Worm (Caenorhabditis elegans): Measurements from ENCODE around the gene flh-2.
A peak's percentile ranks its signal among the peaks of the same experiment; 100 is the strongest.

Gene flh-2

ce11 chrIII:4984444-4985086 lies 32.6 kb downstream of the flh-2 start, which contains the start of gene C27F2.7:
TSS of gene C27F2.7 (minus strand) at chrIII:4984494.
- TF ChIP-seq ceh-48 (tag; optimal IDR thresholded peaks at IDR 0.05) (no peak), nfya-1 (tag; optimal IDR thresholded peaks at IDR 0.05) (peak; percentile 24)

- TF ChIP-seq rnt-1 (tag; optimal IDR thresholded peaks at IDR 0.05) = no peak
- TF ChIP-seq C08G9.2 (tag; optimal IDR thresholded peaks at IDR 0.05) = peak; percentile 83
- TF ChIP-seq ceh-2 (tag; optimal IDR thresholded peaks at IDR 0.05) = peak; percentile 58
- TF ChIP-seq mec-3 (tag; optimal IDR thresholded peaks at IDR 0.05; ENCODE audit: borderline replicate concordance) = peak; percentile 21
- TF ChIP-seq ceh-31 (tag; optimal IDR thresholded peaks at IDR 0.05) = peak; percentile 68
- peak; percentile 18 for TF ChIP-seq ref-2 (tag; optimal IDR thresholded peaks at IDR 0.05)
- TF ChIP-seq hlh-8 (tag; optimal IDR thresholded peaks at IDR 0.05) = no peak
- TF ChIP-seq ceh-9 (tag; optimal IDR thresholded peaks at IDR 0.05) = no peak
- peak; percentile 59 for TF ChIP-seq tbx-2 (tag; optimal IDR thresholded peaks at IDR 0.05)
- peak; percentile 94 for TF ChIP-seq ets-4 (tag; optimal IDR thresholded peaks at IDR 0.05)
- peak; percentile 63 for TF ChIP-seq tbx-7 (tag; optimal IDR thresholded peaks at IDR 0.05)
- TF ChIP-seq ceh-18 (tag; optimal IDR thresholded peaks at IDR 0.05) = no peak
These were observed 34.9 kb downstream of the flh-2 start, which contains the start of the genes C27F2.10 and wdr-60 for ce11 chrIII:4986790-4987259. TSS of gene C27F2.10 (minus strand) at chrIII:4986898. TSS of gene wdr-60 (plus strand) at chrIII:4987209.

DNA sequence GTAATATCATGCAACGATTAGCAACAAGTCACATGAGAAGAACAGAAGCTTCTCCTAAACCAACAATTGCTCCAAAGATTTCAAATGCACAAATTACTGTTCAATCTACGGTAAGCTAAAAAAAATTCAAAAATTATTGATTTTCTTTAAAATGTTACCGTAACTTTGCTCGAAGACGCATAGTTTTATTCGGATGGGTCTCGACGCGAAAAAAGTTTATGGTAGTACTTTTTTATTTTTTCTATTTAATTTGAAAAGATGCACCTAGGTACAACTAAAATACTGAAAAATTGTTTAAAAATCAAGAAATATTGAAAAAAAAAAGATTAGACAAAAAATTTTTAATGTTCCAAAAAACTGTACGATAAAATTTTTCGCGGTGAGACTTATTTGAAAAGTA lies 35.7 kb downstream of the flh-2 start:
- TF ChIP-seq ceh-9 (tag; optimal IDR thresholded peaks at IDR 0.05) (no peak), syd-9 (tag; optimal IDR thresholded peaks at IDR 0.05) (no peak), ref-2 (tag; optimal IDR thresholded peaks at IDR 0.05) (no peak), nfya-1 (tag; optimal IDR thresholded peaks at IDR 0.05) (no peak), ceh-6 (GFP tag; optimal IDR thresholded peaks at IDR 0.05) (no peak), sdc-2 (tag; optimal IDR thresholded peaks at IDR 0.05) (no peak), lim-6 (tag; optimal IDR thresholded peaks at IDR 0.05) (no peak), T23F11.4 (GFP tag; optimal IDR thresholded peaks at IDR 0.05) (no peak), C08G9.2 (tag; optimal IDR thresholded peaks at IDR 0.05) (no peak), pqm-1 (tag; optimal IDR thresholded peaks at IDR 0.05) (no peak), Y22D7AL.16 (tag; optimal IDR thresholded peaks at IDR 0.05) (no peak), ceh-45 (GFP tag; IDR thresholded peaks at IDR 0.05) (no peak)

DNA sequence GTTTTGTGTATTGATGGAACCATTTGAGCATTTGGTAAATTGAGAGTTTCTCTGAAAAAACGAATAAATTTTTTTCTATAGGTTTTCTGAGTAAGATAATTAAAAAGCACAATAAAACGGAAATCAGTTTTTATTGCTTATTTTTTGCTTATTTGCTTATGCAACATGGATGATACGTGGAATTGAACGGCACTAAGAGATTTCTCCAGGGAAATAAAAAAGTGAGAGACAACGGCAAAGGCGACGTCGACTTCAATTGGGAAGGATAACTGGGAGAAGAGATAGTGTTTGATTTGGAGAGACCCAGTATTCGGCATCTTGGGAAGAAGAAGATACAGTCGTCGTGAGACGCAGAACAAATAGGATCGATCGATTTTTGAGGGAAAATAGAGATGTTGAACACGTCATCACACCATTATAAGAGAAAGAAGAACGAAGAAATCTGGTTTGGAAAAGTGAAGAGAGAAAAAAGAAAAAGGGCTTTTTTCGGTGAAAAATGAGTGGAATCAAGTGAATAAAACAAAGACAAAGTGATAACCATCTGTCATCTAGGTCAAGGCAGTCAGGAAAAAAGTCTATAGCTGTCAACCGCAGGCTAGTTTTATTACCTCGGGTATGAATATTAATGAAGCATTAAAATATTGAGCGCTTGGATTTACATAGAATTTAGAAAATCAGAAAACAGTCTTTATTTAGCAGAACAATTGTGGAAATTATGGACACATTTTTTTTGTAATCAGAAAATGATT lies 46.4 kb downstream of the flh-2 start, which contains the start of gene tmem-131:
Gene tmem-131, minus strand, starts transcription at position 51 of the 749 bp plus-strand sequence.
- no peak for TF ChIP-seq ahr-1 (tag; optimal IDR thresholded peaks at IDR 0.05)
- peak; percentile 14 for TF ChIP-seq nfya-1 (tag; optimal IDR thresholded peaks at IDR 0.05)

- TF ChIP-seq ceh-2 (tag; optimal IDR thresholded peaks at IDR 0.05) = peak; percentile 24
- no peak for TF ChIP-seq elt-4 (tag; optimal IDR thresholded peaks at IDR 0.05)
- no peak for TF ChIP-seq sox-4 (tag; optimal IDR thresholded peaks at IDR 0.05)
- peak; percentile 73 for TF ChIP-seq ets-4 (tag; optimal IDR thresholded peaks at IDR 0.05)
- TF ChIP-seq nhr-232 (tag; optimal IDR thresholded peaks at IDR 0.05) = no peak
These were observed 47.1 kb downstream of the flh-2 start, which contains the start of gene smcr-8 for ce11 chrIII:4998956-4999425. TSS of gene smcr-8 (plus strand) at chrIII:4999375.

- TF ChIP-seq hlh-15 (tag; optimal IDR thresholded peaks at IDR 0.05) (no peak), npax-4 (tag; optimal IDR thresholded peaks at IDR 0.05) (no peak), tbx-2 (tag; optimal IDR thresholded peaks at IDR 0.05) (no peak), ceh-24 (tag; optimal IDR thresholded peaks at IDR 0.05) (no peak), pha-2 (tag; optimal IDR thresholded peaks at IDR 0.05) (no peak), sox-2 (GFP tag; IDR thresholded peaks at IDR 0.05) (no peak), ceh-34 (tag; optimal IDR thresholded peaks at IDR 0.05) (no peak), pqm-1 (tag; optimal IDR thresholded peaks at IDR 0.05) (no peak), unc-86 (tag; optimal IDR thresholded peaks at IDR 0.05) (no peak), ceh-14 (tag; optimal IDR thresholded peaks at IDR 0.05) (no peak), pag-3 (tag; optimal IDR thresholded peaks at IDR 0.05; ENCODE audit: borderline replicate concordance) (no peak), odd-2 (tag; optimal IDR thresholded peaks at IDR 0.05) (no peak), unc-3 (GFP tag; conservative IDR thresholded peaks at IDR 0.05) (no peak), unc-3 (tag; optimal IDR thresholded peaks at IDR 0.05) (no peak), ceh-30 (tag; optimal IDR thresholded peaks at IDR 0.05) (no peak), C08G9.2 (tag; optimal IDR thresholded peaks at IDR 0.05) (no peak)
These were observed 50.3 kb downstream of the flh-2 start, which contains the start of gene R144.10 for ce11 chrIII:5002231-5002630. TSS of gene R144.10 (minus strand) at chrIII:5002331.
